Worm (Caenorhabditis elegans) whole organism, L2 larva: ENCODE measurements around the gene gpa-7.

Experiments used
- C34F6.9 ChIP-seq: fragments of 150-350 bp; optimal IDR thresholded peaks from 2 replicates; lab custom pipeline; 2014; ENCODE audit warnings: missing biosample characterization, missing genetic modification characterization
- R02D3.7 ChIP-seq: fragments of 150-350 bp; optimal IDR thresholded peaks from 2 replicates; lab custom pipeline; 2014; ENCODE audit warnings: missing biosample characterization, missing genetic modification characterization
- aly-2 ChIP-seq: fragments of 150-350 bp; optimal IDR thresholded peaks from 2 replicates; lab custom pipeline; 2014; ENCODE audit warnings: missing biosample characterization, missing genetic modification characterization
- ceh-82 ChIP-seq: fragments of 150-350 bp; optimal IDR thresholded peaks from 2 replicates; lab custom pipeline; 2014; ENCODE audit warnings: missing biosample characterization, missing genetic modification characterization
- crh-2 ChIP-seq: sonication (generic microtip); optimal IDR thresholded peaks from 2 replicates; lab custom pipeline; 2017; ENCODE audit warnings: missing biosample characterization, missing genetic modification characterization
- dmd-4 ChIP-seq: sonication (generic microtip); optimal IDR thresholded peaks from 2 replicates; lab custom pipeline; 2017; ENCODE audit warnings: missing biosample characterization, missing genetic modification characterization
- egl-27 ChIP-seq: sonication (generic microtip); optimal IDR thresholded peaks from 3 replicates; lab custom pipeline; 2017; ENCODE audit warnings: missing biosample characterization, missing genetic modification reagents, missing genetic modification characterization
- elt-1 ChIP-seq: fragments of 150-350 bp; optimal IDR thresholded peaks from 2 replicates; lab custom pipeline; 2014; ENCODE audit warnings: missing biosample characterization, missing genetic modification characterization
- elt-3 ChIP-seq: sonication (generic microtip); optimal IDR thresholded peaks from 2 replicates; lab custom pipeline; 2017; ENCODE audit warnings: missing biosample characterization, missing genetic modification characterization
- fos-1 ChIP-seq: fragments of 150-350 bp; optimal IDR thresholded peaks from 2 replicates; lab custom pipeline; 2014; ENCODE audit warnings: missing biosample characterization, missing genetic modification characterization
- gmeb-1 ChIP-seq: fragments of 150-350 bp; optimal IDR thresholded peaks from 2 replicates; lab custom pipeline; 2014; ENCODE audit warnings: missing biosample characterization, missing genetic modification characterization
- lin-11 ChIP-seq: fragments of 150-350 bp; sonication (generic microtip); optimal IDR thresholded peaks from 2 replicates; lab custom pipeline; 2014; ENCODE audit warnings: missing biosample characterization, missing genetic modification characterization, inconsistent platforms, mixed read lengths
- lin-39 ChIP-seq: fragments of 150-350 bp; optimal IDR thresholded peaks from 2 replicates; lab custom pipeline; 2014; ENCODE audit warnings: missing biosample characterization, missing genetic modification reagents, missing genetic modification characterization
- lsy-2 ChIP-seq, 2 experiments: fragments of 150-350 bp in 1 of 2; sonication (generic microtip) in 1 of 2; optimal IDR thresholded peaks; 2 replicates each; lab custom pipeline; 2014 to 2017; ENCODE audit warnings: missing biosample characterization in 2 of 2, missing genetic modification characterization in 2 of 2
- mdl-1 ChIP-seq, 2 experiments: fragments of 150-350 bp in 1 of 2; sonication (generic microtip) in 1 of 2; optimal IDR thresholded peaks; 2 replicates each; lab custom pipeline; 2017; ENCODE audit warnings: missing biosample characterization in 2 of 2, missing genetic modification characterization in 2 of 2
- nhr-11 ChIP-seq: fragments of 150-350 bp; optimal IDR thresholded peaks from 2 replicates; lab custom pipeline; 2014; ENCODE audit warnings: missing biosample characterization, missing genetic modification characterization
- nhr-23 ChIP-seq: fragments of 150-350 bp; optimal IDR thresholded peaks from 2 replicates; lab custom pipeline; 2014; ENCODE audit warnings: missing biosample characterization, missing genetic modification reagents, missing genetic modification characterization
- nhr-25 ChIP-seq: fragments of 150-350 bp; sonication (generic microtip); optimal IDR thresholded peaks from 3 replicates; lab custom pipeline; 2014; ENCODE audit warnings: missing biosample characterization, missing genetic modification characterization
- nhr-77 ChIP-seq: fragments of 150-350 bp; optimal IDR thresholded peaks from 2 replicates; lab custom pipeline; 2014; ENCODE audit warnings: missing biosample characterization, missing genetic modification characterization
- peb-1 ChIP-seq: fragments of 150-350 bp; optimal IDR thresholded peaks from 2 replicates; lab custom pipeline; 2014; ENCODE audit warnings: missing biosample characterization, missing genetic modification characterization
- sem-4 ChIP-seq: fragments of 150-350 bp; optimal IDR thresholded peaks from 2 replicates; lab custom pipeline; 2014; ENCODE audit warnings: missing biosample characterization, missing genetic modification reagents, missing genetic modification characterization
- sma-3 ChIP-seq: sonication (generic microtip); optimal IDR thresholded peaks from 2 replicates; lab custom pipeline; 2016; ENCODE audit warnings: missing genetic modification reagents, missing genetic modification characterization, missing compliant biosample characterization
- sma-9 ChIP-seq, 2 experiments: fragments of 150-350 bp in 1 of 2; sonication (generic microtip) in 1 of 2; optimal IDR thresholded peaks; 2 replicates each; lab custom pipeline; 2014 to 2016; ENCODE audit warnings: missing genetic modification characterization in 2 of 2, mild to moderate bottlenecking in 1 of 2, missing biosample characterization in 1 of 2, missing compliant biosample characterization in 1 of 2, missing genetic modification reagents in 1 of 2, moderate library complexity in 1 of 2
- snpc-4 ChIP-seq: fragments of 150-350 bp; optimal IDR thresholded peaks from 2 replicates; lab custom pipeline; 2014; ENCODE audit warnings: missing biosample characterization, missing genetic modification characterization
- unc-39 ChIP-seq: fragments of 150-350 bp; optimal IDR thresholded peaks from 2 replicates; lab custom pipeline; 2014; ENCODE audit warnings: missing biosample characterization, missing genetic modification characterization
- unc-62 ChIP-seq: fragments of 150-350 bp; optimal IDR thresholded peaks from 2 replicates; lab custom pipeline; 2014; ENCODE audit warnings: missing biosample characterization, missing genetic modification reagents, missing genetic modification characterization
- ztf-1 ChIP-seq: fragments of 200-800 bp; sonication (Bioruptor generic); conservative IDR thresholded peaks from 2 replicates; pipeline ENCODE4 v1.3.6; 2022; ENCODE audit warnings: missing genetic modification characterization, missing compliant biosample characterization
- ztf-4 ChIP-seq: fragments of 150-350 bp; optimal IDR thresholded peaks from 2 replicates; lab custom pipeline; 2014; ENCODE audit warnings: missing biosample characterization, missing genetic modification characterization

The gpa-7 gene

ce11 chrIV:10381035-10381434 is 22.8 kb upstream of the gpa-7 start:
- TF ChIP-seq lin-11 (tag; lab: Kevin White, UChicago), result no peak
- no peak for TF ChIP-seq nhr-11 (tag; lab: Kevin White, UChicago)

- TF ChIP-seq ceh-82 (tag; lab: Kevin White, UChicago) (no peak), unc-39 (tag; lab: Kevin White, UChicago) (no peak)
Measured at ce11 chrIV:10382894-10383293, 20.9 kb upstream of the gpa-7 start.

- TF ChIP-seq ztf-4, result no peak
- no peak for TF ChIP-seq crh-2 (tag; lab: Kevin White, UChicago)
- no peak for TF ChIP-seq gmeb-1 (tag; lab: Kevin White, UChicago)
Measured at ce11 chrIV:10387113-10387512, 16.7 kb upstream of the gpa-7 start, which contains the start of gene nfu-1. Gene nfu-1, plus strand, starts transcription at chrIV:10387413.

ce11 chrIV:10388263-10388662 is 15.5 kb upstream of the gpa-7 start, which contains the start of gene R10H10.3:
Gene R10H10.3, plus strand, starts transcription at chrIV:10388505.
- TF ChIP-seq fos-1 (tag; lab: Kevin White, UChicago) (peak; percentile 89), sma-3 (no peak)

- TF ChIP-seq crh-2 (tag; lab: Kevin White, UChicago) (no peak), unc-62 (GFP tag; lab: Kevin White, UChicago) (no peak), R02D3.7 (tag; lab: Kevin White, UChicago) (no peak), sma-9 (GFP tag; optimal IDR thresholded peaks at IDR 0.05; lab: Kevin White, UChicago) (no peak), sma-9 (tag; optimal IDR thresholded peaks at IDR 0.05; lab: Kevin White, UChicago) (no peak), aly-2 (tag; lab: Kevin White, UChicago) (no peak)
Measured at ce11 chrIV:10391827-10392226, 12.0 kb upstream of the gpa-7 start, which contains the start of gene spe-26. Gene spe-26, minus strand, starts transcription at chrIV:10391927.

- TF ChIP-seq mdl-1 (tag; optimal IDR thresholded peaks at IDR 0.05; lab: Kevin White, UChicago), result no peak
- TF ChIP-seq lin-39, result no peak
- no peak for TF ChIP-seq nhr-23 (tag; lab: Kevin White, UChicago)
Measured at ce11 chrIV:10394858-10395257, 8.9 kb upstream of the gpa-7 start, which contains the start of gene R10H10.4. Gene R10H10.4, minus strand, starts transcription at chrIV:10394958.

- TF ChIP-seq nhr-77 (no peak), C34F6.9 (tag; lab: Kevin White, UChicago) (peak; percentile 3), nhr-25 (tag; lab: Kevin White, UChicago) (no peak)
Measured at ce11 chrIV:10396827-10397226, 7.0 kb upstream of the gpa-7 start.

- no peak for TF ChIP-seq peb-1 (tag; lab: Kevin White, UChicago)
- no peak for TF ChIP-seq elt-3 (tag; lab: Kevin White, UChicago)
- peak; percentile 15 for TF ChIP-seq C34F6.9 (tag; lab: Kevin White, UChicago)
- TF ChIP-seq lsy-2 (tag; optimal IDR thresholded peaks at IDR 0.05; lab: Kevin White, UChicago), result peak in 1 of 2 experiments; percentile 6
- TF ChIP-seq aly-2 (tag; lab: Kevin White, UChicago), result no peak
- no peak for TF ChIP-seq lin-11 (tag; lab: Kevin White, UChicago)
- no peak for TF ChIP-seq snpc-4 (tag; lab: Kevin White, UChicago)
- no peak for TF ChIP-seq crh-2 (tag; lab: Kevin White, UChicago)
- TF ChIP-seq dmd-4 (tag; lab: Kevin White, UChicago), result no peak
- TF ChIP-seq unc-39 (tag; lab: Kevin White, UChicago), result no peak
- no peak for TF ChIP-seq elt-1 (tag; lab: Kevin White, UChicago)
- no peak for TF ChIP-seq unc-62 (GFP tag; lab: Kevin White, UChicago)
- peak; percentile 13 for TF ChIP-seq sma-9 (GFP tag; optimal IDR thresholded peaks at IDR 0.05; lab: Kevin White, UChicago)
- TF ChIP-seq sma-9 (tag; optimal IDR thresholded peaks at IDR 0.05; lab: Kevin White, UChicago), result no peak
- peak; percentile 36 for TF ChIP-seq sem-4 (tag; lab: Kevin White, UChicago)
- TF ChIP-seq ztf-1 (GFP tag; lab: Robert Waterston, UW), result no peak
- TF ChIP-seq egl-27 (tag; lab: Kevin White, UChicago), result no peak
- TF ChIP-seq, all 48 proteins: peak for 4
Measured at ce11 chrIV:10398244-10398643, 5.6 kb upstream of the gpa-7 start.
